Worm (Caenorhabditis elegans): ENCODE data around the gene ZK1098.12.

DNA sequence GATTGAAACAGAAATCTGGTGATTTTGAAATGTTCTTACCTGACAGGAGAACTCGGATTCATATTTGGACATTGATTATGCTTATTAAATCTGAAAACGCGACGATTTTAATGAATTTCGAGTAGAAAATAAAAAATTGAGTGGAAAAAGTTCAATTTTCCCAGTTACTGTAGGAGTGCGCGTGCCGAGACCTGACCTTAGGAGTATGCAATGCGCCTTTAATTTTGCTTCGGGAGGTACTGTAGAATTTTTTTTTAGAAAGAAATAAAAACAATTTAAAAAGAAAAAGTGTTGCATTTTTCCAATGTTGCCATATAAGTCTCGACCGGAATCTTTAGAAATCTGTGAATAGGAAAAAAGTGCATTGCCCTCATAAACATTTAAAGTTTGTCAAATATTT, 21.1 kb downstream of the ZK1098.12 start, which contains the start of gene C48B4.11:
- TF ChIP-seq W03F9.2 (tag; optimal IDR thresholded peaks at IDR 0.05) = no peak
- no peak for TF ChIP-seq dao-5 (tag; optimal IDR thresholded peaks at IDR 0.05)
- TF ChIP-seq him-1 (tag; optimal IDR thresholded peaks at IDR 0.05) = no peak
